Fruit fly (Drosophila melanogaster) whole organism, embryonic: ENCODE measurements around the gene Mrm2.

Experiments
- Ada2b ChIP-seq: fragments of 200-800 bp; sonication (Bioruptor generic); IDR thresholded peaks from 2 replicates; pipeline ENCODE4 v1.3.6; 2022; ENCODE audit warnings: missing biosample characterization, missing genetic modification characterization
- B-H2 ChIP-seq: fragments of 200-800 bp; sonication (Bioruptor generic); optimal IDR thresholded peaks from 2 replicates; lab custom pipeline; 2018; ENCODE audit warnings: missing biosample characterization, mild to moderate bottlenecking, missing genetic modification characterization
- CG10267 ChIP-seq: fragments of 200-800 bp; sonication (Bioruptor generic); optimal IDR thresholded peaks from 2 replicates; lab custom pipeline; 2018; ENCODE audit warnings: missing biosample characterization, mild to moderate bottlenecking, missing genetic modification characterization, moderate library complexity
- CG11504 ChIP-seq: fragments of 200-800 bp; sonication (Bioruptor generic); optimal IDR thresholded peaks from 3 replicates; lab custom pipeline; 2019; ENCODE audit warnings: missing biosample characterization, mild to moderate bottlenecking, missing genetic modification characterization, moderate library complexity
- CG12391 ChIP-seq: fragments of 200-800 bp; sonication (Bioruptor generic); optimal IDR thresholded peaks from 3 replicates; lab custom pipeline; 2018; ENCODE audit warnings: missing biosample characterization, mild to moderate bottlenecking, missing genetic modification characterization, moderate library complexity
- CG16863 ChIP-seq: fragments of 200-800 bp; sonication (Bioruptor generic); optimal IDR thresholded peaks from 3 replicates; lab custom pipeline; 2016; ENCODE audit warnings: missing biosample characterization, missing genetic modification characterization
- CG18011 ChIP-seq: fragments of 200-800 bp; sonication (Bioruptor generic); optimal IDR thresholded peaks from 2 replicates; lab custom pipeline; 2017; ENCODE audit warnings: missing biosample characterization, missing genetic modification characterization, mild to moderate bottlenecking, moderate library complexity, missing genotype
- CG18262 ChIP-seq: fragments of 200-800 bp; optimal IDR thresholded peaks from 3 replicates; lab custom pipeline; 2019; ENCODE audit warnings: missing biosample characterization, mild to moderate bottlenecking, missing genetic modification characterization, moderate library complexity
- CG2120 ChIP-seq: fragments of 200-800 bp; sonication (Bioruptor generic); optimal IDR thresholded peaks from 3 replicates; lab custom pipeline; 2016; ENCODE audit warnings: missing biosample characterization, missing genetic modification characterization
- CG2712 ChIP-seq: fragments of 200-800 bp; optimal IDR thresholded peaks from 3 replicates; lab custom pipeline; 2019; ENCODE audit warnings: missing biosample characterization, mild to moderate bottlenecking, missing genetic modification characterization, moderate library complexity
- CG30403 ChIP-seq: fragments of 200-800 bp; sonication (Bioruptor generic); optimal IDR thresholded peaks from 3 replicates; lab custom pipeline; 2016; ENCODE audit warnings: missing biosample characterization, missing genetic modification characterization
- CG32767 ChIP-seq: fragments of 200-800 bp; sonication (Bioruptor generic); IDR thresholded peaks from 2 replicates; pipeline ENCODE4 v1.3.6; 2022; ENCODE audit warnings: missing biosample characterization, missing genetic modification characterization
- CG4820 ChIP-seq: fragments of 200-800 bp; sonication (Bioruptor generic); optimal IDR thresholded peaks from 3 replicates; lab custom pipeline; 2016; ENCODE audit warnings: missing biosample characterization, missing genetic modification characterization
- CG5245 ChIP-seq: fragments of 200-800 bp; sonication (Bioruptor generic); optimal IDR thresholded peaks from 3 replicates; lab custom pipeline; 2016; ENCODE audit warnings: missing biosample characterization, missing genetic modification characterization
- CG7839 ChIP-seq: fragments of 200-800 bp; sonication (Bioruptor generic); optimal IDR thresholded peaks from 3 replicates; lab custom pipeline; 2018; ENCODE audit warnings: missing biosample characterization, mild to moderate bottlenecking, missing genetic modification characterization, moderate library complexity
- CG7928 ChIP-seq: fragments of 200-800 bp; sonication (Bioruptor generic); optimal IDR thresholded peaks from 2 replicates; lab custom pipeline; 2017; ENCODE audit warnings: missing biosample characterization, mild to moderate bottlenecking, missing genetic modification characterization
- CG7963 ChIP-seq: fragments of 200-800 bp; sonication (Bioruptor generic); IDR thresholded peaks from 3 replicates; pipeline ENCODE4 v1.3.6; 2022; ENCODE audit warnings: missing biosample characterization, missing genetic modification characterization; ENCODE audit not compliant: partially characterized antibody
- CG8388 ChIP-seq: fragments of 200-800 bp; sonication (Bioruptor generic); optimal IDR thresholded peaks from 2 replicates; lab custom pipeline; 2019; ENCODE audit warnings: missing biosample characterization, mild to moderate bottlenecking, missing genetic modification characterization, moderate library complexity
- CG8924 ChIP-seq: fragments of 200-800 bp; optimal IDR thresholded peaks from 3 replicates; lab custom pipeline; 2019; ENCODE audit warnings: missing biosample characterization, mild to moderate bottlenecking, missing genetic modification characterization, moderate library complexity
- CG9932 ChIP-seq: fragments of 200-800 bp; sonication (Bioruptor generic); IDR thresholded peaks from 2 replicates; pipeline ENCODE4 v1.3.6; 2022; ENCODE audit warnings: missing biosample characterization, missing genetic modification characterization
- D ChIP-seq, 2 experiments: fragments of 200-800 bp in 1 of 2; fragments of >200 bp in 1 of 2; sonication (Bioruptor generic) in 1 of 2; optimal IDR thresholded peaks; 2 replicates in 1 of 2; 3 replicates in 1 of 2; lab custom pipeline; 2017; ENCODE audit warnings: mild to moderate bottlenecking in 1 of 2, missing biosample characterization in 1 of 2, missing genetic modification characterization in 1 of 2, missing genetic modification reagents in 1 of 2
- D19A ChIP-seq: fragments of 200-800 bp; optimal IDR thresholded peaks from 3 replicates; lab custom pipeline; 2019; ENCODE audit warnings: missing biosample characterization, mild to moderate bottlenecking, missing genetic modification characterization, moderate library complexity
- Dll ChIP-seq: fragments of 200-800 bp; sonication (Bioruptor generic); IDR thresholded peaks from 4 replicates; pipeline ENCODE4 v1.3.6; 2022; ENCODE audit warnings: missing biosample characterization, missing genetic modification characterization; ENCODE audit not compliant: partially characterized antibody
- Doc3 ChIP-seq: fragments of 200-800 bp; sonication (Bioruptor generic); IDR thresholded peaks from 3 replicates; pipeline ENCODE4 v1.3.6; 2022; ENCODE audit warnings: missing biosample characterization, missing genetic modification characterization; ENCODE audit not compliant: partially characterized antibody
- Kr ChIP-seq: fragments of 200-800 bp; sonication (Bioruptor generic); optimal IDR thresholded peaks from 2 replicates; lab custom pipeline; 2017; ENCODE audit warnings: missing biosample characterization, mild to moderate bottlenecking, missing genetic modification characterization
- Lhr ChIP-seq: fragments of 200-800 bp; sonication (Bioruptor generic); optimal IDR thresholded peaks from 3 replicates; lab custom pipeline; 2017; ENCODE audit warnings: mild to moderate bottlenecking, missing biosample characterization, missing genetic modification reagents, missing genetic modification characterization
- Oli ChIP-seq: fragments of 200-800 bp; sonication (Bioruptor generic); optimal IDR thresholded peaks from 2 replicates; lab custom pipeline; 2018; ENCODE audit warnings: missing biosample characterization, mild to moderate bottlenecking, missing genetic modification characterization, moderate library complexity
- Pdp1 ChIP-seq, 2 experiments: fragments of 200-800 bp; sonication (Bioruptor generic); optimal IDR thresholded peaks; 3 replicates each; lab custom pipeline; 2016; ENCODE audit warnings: missing biosample characterization in 2 of 2, missing genetic modification characterization in 2 of 2, mild to moderate bottlenecking in 1 of 2, moderate library complexity in 1 of 2
- Ssrp ChIP-seq: fragments of 200-800 bp; sonication (Bioruptor generic); optimal IDR thresholded peaks from 2 replicates; lab custom pipeline; 2018; ENCODE audit warnings: missing biosample characterization, mild to moderate bottlenecking, missing genetic modification characterization, moderate library complexity
- Vsx1 ChIP-seq: fragments of 200-800 bp; sonication (Bioruptor generic); optimal IDR thresholded peaks from 2 replicates; lab custom pipeline; 2017; ENCODE audit warnings: missing biosample characterization, mild to moderate bottlenecking, missing genetic modification characterization, missing genetic modification reagents
- ac ChIP-seq: fragments of 200-800 bp; sonication (Bioruptor generic); optimal IDR thresholded peaks from 3 replicates; lab custom pipeline; 2017; ENCODE audit warnings: missing biosample characterization, mild to moderate bottlenecking, missing genetic modification characterization
- bcd ChIP-seq: fragments of 200-800 bp; sonication (Bioruptor generic); optimal IDR thresholded peaks from 2 replicates; lab custom pipeline; 2017; ENCODE audit warnings: missing biosample characterization, mild to moderate bottlenecking, missing genetic modification characterization
- bsh ChIP-seq, 2 experiments: fragments of 200-800 bp; sonication (Bioruptor generic); optimal IDR thresholded peaks; 2 replicates each; lab custom pipeline; 2017 to 2018; ENCODE audit warnings: mild to moderate bottlenecking in 2 of 2, missing biosample characterization in 2 of 2, missing genetic modification characterization in 2 of 2, moderate library complexity in 1 of 2
- crol ChIP-seq: fragments of 200-800 bp; sonication (Bioruptor generic); IDR thresholded peaks from 2 replicates; pipeline ENCODE4 v1.3.6; 2022; ENCODE audit warnings: missing biosample characterization, missing genetic modification characterization
- da ChIP-seq: fragments of 200-800 bp; sonication (Bioruptor generic); optimal IDR thresholded peaks from 2 replicates; lab custom pipeline; 2016; ENCODE audit warnings: missing biosample characterization, missing genetic modification characterization
- dmrt11E ChIP-seq: fragments of 200-800 bp; sonication (Bioruptor generic); optimal IDR thresholded peaks from 3 replicates; lab custom pipeline; 2018; ENCODE audit warnings: missing biosample characterization, mild to moderate bottlenecking, missing genetic modification characterization, moderate library complexity
- dmrt99B ChIP-seq: fragments of 200-800 bp; sonication (Bioruptor generic); optimal IDR thresholded peaks from 2 replicates; lab custom pipeline; 2018; ENCODE audit warnings: missing biosample characterization, mild to moderate bottlenecking, missing genetic modification characterization, moderate library complexity
- ems ChIP-seq: fragments of 200-800 bp; sonication (Bioruptor generic); optimal IDR thresholded peaks from 3 replicates; lab custom pipeline; 2016; ENCODE audit warnings: missing biosample characterization, missing genetic modification characterization
- inv ChIP-seq: fragments of 200-800 bp; sonication (Bioruptor generic); IDR thresholded peaks from 2 replicates; pipeline ENCODE4 v1.3.6; 2022; ENCODE audit warnings: missing biosample characterization, missing genetic modification characterization; ENCODE audit not compliant: partially characterized antibody
- klu ChIP-seq: fragments of 200-800 bp; sonication (Bioruptor generic); IDR thresholded peaks from 2 replicates; pipeline ENCODE4 v1.3.6; 2022; ENCODE audit warnings: missing biosample characterization, missing genetic modification characterization
- lab ChIP-seq: fragments of 200-800 bp; sonication (Bioruptor generic); optimal IDR thresholded peaks from 3 replicates; lab custom pipeline; 2017; ENCODE audit warnings: missing biosample characterization, missing genetic modification characterization, mild to moderate bottlenecking, moderate library complexity, missing genetic modification reagents
- lola ChIP-seq, 3 experiments: fragments of >200 bp in 2 of 3; fragments of 200-800 bp in 1 of 3; sonication (Bioruptor generic) in 1 of 3; optimal IDR thresholded peaks; 2 replicates each; lab custom pipeline; 2017 to 2019; ENCODE audit warnings: missing biosample characterization in 3 of 3, missing genetic modification characterization in 3 of 3, mild to moderate bottlenecking in 1 of 3, moderate library complexity in 1 of 3
- nmo ChIP-seq: fragments of 200-800 bp; sonication (Bioruptor generic); optimal IDR thresholded peaks from 2 replicates; lab custom pipeline; 2018; ENCODE audit warnings: missing biosample characterization, mild to moderate bottlenecking, missing genetic modification characterization, moderate library complexity
- row ChIP-seq: fragments of 200-800 bp; sonication (Bioruptor generic); IDR thresholded peaks from 3 replicates; pipeline ENCODE4 v1.3.6; 2022; ENCODE audit warnings: missing biosample characterization, missing genetic modification characterization
- schlank ChIP-seq: fragments of 200-800 bp; sonication (Bioruptor generic); optimal IDR thresholded peaks from 2 replicates; lab custom pipeline; 2018; ENCODE audit warnings: missing biosample characterization, mild to moderate bottlenecking, missing genetic modification characterization
- tup ChIP-seq: fragments of 200-800 bp; sonication (Bioruptor generic); optimal IDR thresholded peaks from 2 replicates; lab custom pipeline; 2016; ENCODE audit warnings: missing biosample characterization, mild to moderate bottlenecking, missing genetic modification characterization, moderate library complexity
- unpg ChIP-seq: fragments of 200-800 bp; sonication (Bioruptor generic); optimal IDR thresholded peaks from 3 replicates; lab custom pipeline; 2018; ENCODE audit warnings: missing biosample characterization, mild to moderate bottlenecking, missing genetic modification characterization, moderate library complexity
- vfl ChIP-seq: fragments of 200-800 bp; sonication (Bioruptor generic); optimal IDR thresholded peaks from 2 replicates; lab custom pipeline; 2016; ENCODE audit warnings: missing biosample characterization, missing genetic modification characterization

The Mrm2 gene

DNA sequence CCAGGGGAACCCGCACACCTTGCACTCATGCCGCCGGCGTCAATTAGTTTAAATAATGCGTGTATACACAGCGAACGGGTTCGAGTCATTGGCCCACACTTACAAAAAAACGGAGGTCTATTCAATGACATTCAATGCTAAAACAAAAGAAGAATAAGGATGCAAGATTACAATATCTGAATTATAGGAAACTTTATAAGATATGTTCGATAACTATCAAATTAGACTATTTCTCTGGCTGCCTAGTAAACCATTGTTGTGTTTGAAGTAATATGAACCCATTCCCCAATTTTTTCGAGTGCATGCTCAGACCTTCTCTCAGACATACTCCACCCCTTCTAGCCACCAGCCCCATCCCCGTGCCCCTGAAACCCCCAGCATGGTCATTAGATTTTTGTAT is 40.4 kb upstream of the Mrm2 start (continued):
- TF ChIP-seq bsh (GFP tag; optimal IDR thresholded peaks at IDR 0.05; lab: Kevin White, UChicago): peak in 1 of 2 experiments; percentile 44
- TF ChIP-seq D19A: peak; percentile 1
- TF ChIP-seq da (GFP tag; lab: Kevin White, UChicago): no peak
- no peak for TF ChIP-seq Doc3 (GFP tag; lab: Robert Waterston, UW)
- TF ChIP-seq CG7839 (tag; lab: Kevin White, UChicago): peak; percentile 26
- TF ChIP-seq CG18262 (tag; lab: Kevin White, UChicago): peak; percentile 39
- TF ChIP-seq CG2120 (GFP tag; lab: Kevin White, UChicago): no peak
- peak; percentile 23 for TF ChIP-seq nmo (GFP tag; lab: Kevin White, UChicago)
- TF ChIP-seq tup (GFP tag; lab: Kevin White, UChicago): no peak
- peak in 1 of 3 experiments; percentile 20 for TF ChIP-seq lola (GFP tag; optimal IDR thresholded peaks at IDR 0.05; lab: Kevin White, UChicago)
- TF ChIP-seq bcd (GFP tag; lab: Kevin White, UChicago): peak; percentile 1
- no peak for TF ChIP-seq ems (GFP tag; lab: Kevin White, UChicago)
- no peak for TF ChIP-seq Vsx1
- TF ChIP-seq CG7963: no peak
- TF ChIP-seq Pdp1 (GFP tag; optimal IDR thresholded peaks at IDR 0.05; lab: Kevin White, UChicago): no peak
- TF ChIP-seq CG10267: peak; percentile 11
- TF ChIP-seq dmrt99B (tag; lab: Kevin White, UChicago): peak; percentile 8
- no peak for TF ChIP-seq CG30403
- no peak for TF ChIP-seq CG9932
- TF ChIP-seq Kr (GFP tag; lab: Kevin White, UChicago): no peak
- no peak for TF ChIP-seq CG18011 (GFP tag; lab: Kevin White, UChicago)
- no peak for TF ChIP-seq schlank (tag; lab: Kevin White, UChicago)
- TF ChIP-seq CG7928 (GFP tag; lab: Kevin White, UChicago): no peak
- no peak for TF ChIP-seq Ada2b
- TF ChIP-seq klu (GFP tag; lab: Robert Waterston, UW): no peak
- peak; percentile 53 for TF ChIP-seq dmrt11E
- TF ChIP-seq CG12391: peak; percentile 22
- no peak for TF ChIP-seq B-H2 (GFP tag; lab: Kevin White, UChicago)
- no peak for TF ChIP-seq vfl (GFP tag; lab: Kevin White, UChicago)
- no peak for TF ChIP-seq D (optimal IDR thresholded peaks at IDR 0.05; lab: Kevin White, UChicago)
- TF ChIP-seq D (GFP tag; optimal IDR thresholded peaks at IDR 0.05; lab: Kevin White, UChicago): peak; percentile 4
- TF ChIP-seq Lhr (GFP tag; lab: Kevin White, UChicago): no peak
- peak; percentile 16 for TF ChIP-seq Oli (tag; lab: Kevin White, UChicago)
- peak; percentile 41; the same call in 1 of the 3 replicates for TF ChIP-seq row (GFP tag; lab: Robert Waterston, UW)
- TF ChIP-seq crol: peak; percentile 38; the same call in 1 of the 2 replicates
- peak; percentile 0 for TF ChIP-seq unpg (GFP tag; lab: Kevin White, UChicago)
- TF ChIP-seq CG32767 (GFP tag; lab: Robert Waterston, UW): no peak
- no peak for TF ChIP-seq CG16863 (GFP tag; lab: Kevin White, UChicago)
- TF ChIP-seq Ssrp: peak; percentile 0
- TF ChIP-seq inv: no peak
- no peak for TF ChIP-seq lab (GFP tag; lab: Kevin White, UChicago)
- TF ChIP-seq ac: no peak
- TF ChIP-seq CG2712 (tag; lab: Kevin White, UChicago): peak; percentile 36
- TF ChIP-seq CG8924: peak; percentile 22
- no peak for TF ChIP-seq Dll (GFP tag; lab: Robert Waterston, UW)
- peak; percentile 4 for TF ChIP-seq CG4820 (GFP tag; lab: Kevin White, UChicago)
- peak; percentile 34 for TF ChIP-seq CG11504 (tag; lab: Kevin White, UChicago)
- peak; percentile 6 for TF ChIP-seq CG8388 (GFP tag; lab: Kevin White, UChicago)
- TF ChIP-seq CG5245 (GFP tag; lab: Kevin White, UChicago): peak; percentile 7
